Worm (Caenorhabditis elegans) whole organism, L2 larva: Measurements from ENCODE around the gene Y62E10A.3.

Source experiments
- C34F6.9 ChIP-seq: fragments of 150-350 bp; optimal IDR thresholded peaks from 2 replicates; lab custom pipeline; 2014; ENCODE audit warnings: missing biosample characterization, missing genetic modification characterization
- F13H6.1 ChIP-seq: sonication (generic microtip); optimal IDR thresholded peaks from 2 replicates; lab custom pipeline; 2016; ENCODE audit warnings: missing genetic modification characterization, missing compliant biosample characterization
- R02D3.7 ChIP-seq: fragments of 150-350 bp; optimal IDR thresholded peaks from 2 replicates; lab custom pipeline; 2014; ENCODE audit warnings: missing biosample characterization, missing genetic modification characterization
- Y55F3AM.14 ChIP-seq: fragments of 200-800 bp; sonication (Bioruptor generic); optimal IDR thresholded peaks from 2 replicates; lab custom pipeline; 2018; ENCODE audit warnings: mild to moderate bottlenecking, missing genetic modification characterization, missing compliant biosample characterization
- ZK546.5 ChIP-seq: sonication (generic microtip); optimal IDR thresholded peaks from 2 replicates; lab custom pipeline; 2017; ENCODE audit warnings: missing biosample characterization, missing genetic modification characterization
- alr-1 ChIP-seq: fragments of 150-350 bp; optimal IDR thresholded peaks from 2 replicates; lab custom pipeline; 2014; ENCODE audit warnings: missing biosample characterization, missing genetic modification characterization
- blmp-1 ChIP-seq: sonication (generic microtip); optimal IDR thresholded peaks from 2 replicates; lab custom pipeline; 2017; ENCODE audit warnings: missing genetic modification characterization, mild to moderate bottlenecking, missing compliant biosample characterization, antibody characterized with exemption, moderate library complexity; ENCODE audit not compliant: insufficient read depth
- ceh-16 ChIP-seq: fragments of 150-350 bp; optimal IDR thresholded peaks from 2 replicates; lab custom pipeline; 2014; ENCODE audit warnings: missing biosample characterization, missing genetic modification characterization
- ceh-82 ChIP-seq: fragments of 150-350 bp; optimal IDR thresholded peaks from 2 replicates; lab custom pipeline; 2014; ENCODE audit warnings: missing biosample characterization, missing genetic modification characterization
- crh-2 ChIP-seq: sonication (generic microtip); optimal IDR thresholded peaks from 2 replicates; lab custom pipeline; 2017; ENCODE audit warnings: missing biosample characterization, missing genetic modification characterization
- dmd-4 ChIP-seq: sonication (generic microtip); optimal IDR thresholded peaks from 2 replicates; lab custom pipeline; 2017; ENCODE audit warnings: missing biosample characterization, missing genetic modification characterization
- elt-1 ChIP-seq: fragments of 150-350 bp; optimal IDR thresholded peaks from 2 replicates; lab custom pipeline; 2014; ENCODE audit warnings: missing biosample characterization, missing genetic modification characterization
- elt-3 ChIP-seq: sonication (generic microtip); optimal IDR thresholded peaks from 2 replicates; lab custom pipeline; 2017; ENCODE audit warnings: missing biosample characterization, missing genetic modification characterization
- fos-1 ChIP-seq: fragments of 150-350 bp; optimal IDR thresholded peaks from 2 replicates; lab custom pipeline; 2014; ENCODE audit warnings: missing biosample characterization, missing genetic modification characterization
- gmeb-1 ChIP-seq: fragments of 150-350 bp; optimal IDR thresholded peaks from 2 replicates; lab custom pipeline; 2014; ENCODE audit warnings: missing biosample characterization, missing genetic modification characterization
- lin-11 ChIP-seq: fragments of 150-350 bp; sonication (generic microtip); optimal IDR thresholded peaks from 2 replicates; lab custom pipeline; 2014; ENCODE audit warnings: missing biosample characterization, missing genetic modification characterization, inconsistent platforms, mixed read lengths
- lin-13 ChIP-seq: fragments of 150-350 bp; optimal IDR thresholded peaks from 2 replicates; lab custom pipeline; 2014; ENCODE audit warnings: missing biosample characterization, missing genetic modification reagents, missing genetic modification characterization
- lin-39 ChIP-seq: fragments of 150-350 bp; optimal IDR thresholded peaks from 2 replicates; lab custom pipeline; 2014; ENCODE audit warnings: missing biosample characterization, missing genetic modification reagents, missing genetic modification characterization
- lsy-2 ChIP-seq, 2 experiments: fragments of 150-350 bp in 1 of 2; sonication (generic microtip) in 1 of 2; optimal IDR thresholded peaks; 2 replicates each; lab custom pipeline; 2014 to 2017; ENCODE audit warnings: missing biosample characterization in 2 of 2, missing genetic modification characterization in 2 of 2
- mab-5 ChIP-seq: fragments of 150-350 bp; optimal IDR thresholded peaks from 2 replicates; lab custom pipeline; 2014; ENCODE audit warnings: missing biosample characterization, missing genetic modification characterization
- mbf-1 ChIP-seq: sonication (generic microtip); optimal IDR thresholded peaks from 2 replicates; lab custom pipeline; 2017; ENCODE audit warnings: missing biosample characterization, missing genetic modification characterization
- mdl-1 ChIP-seq, 2 experiments: fragments of 150-350 bp in 1 of 2; sonication (generic microtip) in 1 of 2; optimal IDR thresholded peaks; 2 replicates each; lab custom pipeline; 2017; ENCODE audit warnings: missing biosample characterization in 2 of 2, missing genetic modification characterization in 2 of 2
- nhr-129 ChIP-seq: fragments of 150-350 bp; optimal IDR thresholded peaks from 2 replicates; lab custom pipeline; 2014; ENCODE audit warnings: missing biosample characterization, missing genetic modification characterization
- nhr-21 ChIP-seq: fragments of 150-350 bp; optimal IDR thresholded peaks from 2 replicates; lab custom pipeline; 2014; ENCODE audit warnings: missing biosample characterization, missing genetic modification characterization
- nhr-23 ChIP-seq: fragments of 150-350 bp; optimal IDR thresholded peaks from 2 replicates; lab custom pipeline; 2014; ENCODE audit warnings: missing biosample characterization, missing genetic modification reagents, missing genetic modification characterization
- nhr-25 ChIP-seq: fragments of 150-350 bp; sonication (generic microtip); optimal IDR thresholded peaks from 3 replicates; lab custom pipeline; 2014; ENCODE audit warnings: missing biosample characterization, missing genetic modification characterization
- nhr-77 ChIP-seq: fragments of 150-350 bp; optimal IDR thresholded peaks from 2 replicates; lab custom pipeline; 2014; ENCODE audit warnings: missing biosample characterization, missing genetic modification characterization
- peb-1 ChIP-seq: fragments of 150-350 bp; optimal IDR thresholded peaks from 2 replicates; lab custom pipeline; 2014; ENCODE audit warnings: missing biosample characterization, missing genetic modification characterization
- sem-4 ChIP-seq: fragments of 150-350 bp; optimal IDR thresholded peaks from 2 replicates; lab custom pipeline; 2014; ENCODE audit warnings: missing biosample characterization, missing genetic modification reagents, missing genetic modification characterization
- skn-1 ChIP-seq: sonication (generic microtip); optimal IDR thresholded peaks from 2 replicates; lab custom pipeline; 2017; ENCODE audit warnings: missing biosample characterization, missing genetic modification characterization
- sma-3 ChIP-seq: sonication (generic microtip); optimal IDR thresholded peaks from 2 replicates; lab custom pipeline; 2016; ENCODE audit warnings: missing genetic modification reagents, missing genetic modification characterization, missing compliant biosample characterization
- sma-9 ChIP-seq, 2 experiments: fragments of 150-350 bp in 1 of 2; sonication (generic microtip) in 1 of 2; optimal IDR thresholded peaks; 2 replicates each; lab custom pipeline; 2014 to 2016; ENCODE audit warnings: missing genetic modification characterization in 2 of 2, mild to moderate bottlenecking in 1 of 2, missing biosample characterization in 1 of 2, missing compliant biosample characterization in 1 of 2, missing genetic modification reagents in 1 of 2, moderate library complexity in 1 of 2
- unc-39 ChIP-seq: fragments of 150-350 bp; optimal IDR thresholded peaks from 2 replicates; lab custom pipeline; 2014; ENCODE audit warnings: missing biosample characterization, missing genetic modification characterization
- unc-62 ChIP-seq: fragments of 150-350 bp; optimal IDR thresholded peaks from 2 replicates; lab custom pipeline; 2014; ENCODE audit warnings: missing biosample characterization, missing genetic modification reagents, missing genetic modification characterization
- ztf-1 ChIP-seq: fragments of 200-800 bp; sonication (Bioruptor generic); conservative IDR thresholded peaks from 2 replicates; pipeline ENCODE4 v1.3.6; 2022; ENCODE audit warnings: missing genetic modification characterization, missing compliant biosample characterization
- ztf-4 ChIP-seq: fragments of 150-350 bp; optimal IDR thresholded peaks from 2 replicates; lab custom pipeline; 2014; ENCODE audit warnings: missing biosample characterization, missing genetic modification characterization

Gene Y62E10A.3

DNA sequence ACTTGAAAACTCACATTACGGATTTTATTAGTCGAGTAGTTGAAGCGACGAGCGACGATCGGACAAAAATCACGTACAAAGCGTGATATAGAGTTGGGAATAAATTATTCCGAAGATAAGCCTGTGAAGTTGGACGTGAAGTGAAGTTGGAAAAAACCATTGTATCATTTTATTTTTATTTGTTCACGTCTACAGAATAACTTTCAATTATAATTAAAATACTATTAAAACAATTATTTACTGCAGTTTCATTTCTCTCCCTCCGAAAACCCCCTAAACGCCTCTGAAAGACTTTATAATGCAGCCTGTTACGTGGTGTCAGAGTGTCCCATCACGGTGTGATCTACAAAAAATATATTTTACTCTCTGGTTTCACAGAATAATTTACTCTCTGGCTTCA is at the start of gene Y62E10A.3:
TSS of gene Y62E10A.3 (minus strand) at position 101 of the 400 bp plus-strand sequence.
- no peak for TF ChIP-seq ceh-16 (tag; lab: Kevin White, UChicago)

DNA sequence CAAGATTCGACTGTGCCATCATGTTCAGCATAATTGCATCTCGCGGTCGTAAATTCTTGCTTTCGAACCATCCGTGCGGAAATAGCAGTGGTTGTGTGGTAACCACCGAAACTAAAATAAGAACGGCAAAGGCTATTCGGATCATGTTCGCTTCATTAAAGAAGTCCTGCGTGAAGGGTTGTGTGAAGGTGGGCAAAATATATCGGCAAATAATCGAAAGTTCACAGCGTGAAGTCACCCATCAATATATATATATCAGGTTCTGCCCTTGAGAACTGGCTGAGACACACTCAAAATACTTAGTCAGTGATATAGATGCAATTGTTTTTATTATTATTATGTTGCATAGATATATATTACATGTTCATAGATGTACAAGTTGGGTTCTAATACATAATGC is 48.0 kb upstream of the Y62E10A.3 start, which contains the start of gene Y62E10A.19:
TSS of gene Y62E10A.19 (minus strand) at position 289 of the 400 bp plus-strand sequence.
- TF ChIP-seq ceh-82 (tag; lab: Kevin White, UChicago): no peak
- TF ChIP-seq blmp-1 (tag; lab: Kevin White, UChicago): peak; percentile 32

DNA sequence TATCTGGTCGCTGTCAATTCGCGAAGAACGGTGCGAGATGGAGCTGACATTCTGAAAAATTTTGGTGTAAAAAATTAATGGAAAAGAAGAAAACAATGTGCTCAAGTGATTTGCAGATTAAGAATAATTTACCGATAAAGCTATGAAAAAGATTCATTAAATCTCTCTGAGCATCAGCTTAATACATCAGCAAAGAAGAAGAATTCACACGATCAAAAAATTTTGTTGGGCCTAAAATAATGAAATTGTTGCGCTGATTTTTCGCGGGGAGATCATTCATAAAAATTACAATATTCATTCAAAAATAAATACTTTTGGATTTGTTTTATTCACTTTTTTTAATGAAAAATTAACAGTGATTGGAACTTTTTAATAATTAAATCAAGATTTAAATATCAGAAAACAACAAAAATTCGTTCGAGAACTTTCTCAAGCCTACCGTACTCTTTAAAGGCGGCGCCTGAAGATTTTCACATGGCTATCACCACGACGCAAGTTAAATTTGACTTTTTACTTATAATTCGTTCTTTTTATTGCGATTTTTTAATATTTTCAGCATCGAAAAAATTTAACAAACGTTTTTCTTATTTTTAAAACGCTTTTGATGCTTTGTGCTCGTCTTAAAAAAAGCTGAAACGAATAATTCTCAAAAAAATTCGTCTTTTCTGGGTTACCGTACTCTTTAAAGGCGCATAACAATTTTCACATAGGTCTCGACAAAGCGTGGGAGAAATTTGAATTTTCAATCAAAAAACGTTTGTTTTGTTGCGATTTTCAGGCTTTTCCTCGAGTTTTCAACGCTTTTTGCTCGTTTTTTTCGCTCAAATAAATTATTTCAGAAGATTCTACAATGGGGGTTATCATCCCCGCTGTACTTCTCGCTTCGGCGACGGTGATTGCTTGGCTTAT is 40.7 kb upstream of the Y62E10A.3 start, which contains the start of the genes memi-2 and cyp-31A5:
TSS of gene memi-2 (minus strand) at position 51 of the 909 bp plus-strand sequence.
TSS of gene cyp-31A5 (plus strand) at position 834 of the 909 bp plus-strand sequence.
- TF ChIP-seq ZK546.5 (tag; lab: Kevin White, UChicago) (no peak), mdl-1 (tag; optimal IDR thresholded peaks at IDR 0.05; lab: Kevin White, UChicago) (no peak)

DNA sequence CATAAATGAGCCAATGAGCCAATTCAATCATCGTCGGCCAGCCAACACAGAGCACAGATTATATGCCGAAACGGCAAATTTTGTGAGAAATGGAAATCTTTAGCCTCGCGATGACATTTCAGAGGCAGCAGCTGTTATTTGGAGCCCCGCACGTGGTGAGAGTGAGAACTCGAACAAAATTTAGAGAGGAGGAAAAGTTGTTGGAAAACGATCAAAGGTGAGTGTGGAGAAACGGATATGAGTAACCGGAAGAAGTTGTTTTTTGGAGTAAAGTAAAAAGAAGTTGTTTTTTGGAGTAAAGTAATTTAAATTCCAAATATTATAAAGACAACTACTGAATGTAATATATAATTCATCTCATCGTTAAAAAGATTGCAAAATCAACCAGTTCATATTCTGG is 38.7 kb upstream of the Y62E10A.3 start, which contains the start of gene Y62E10A.13:
TSS of gene Y62E10A.13 (minus strand) at position 326 of the 400 bp plus-strand sequence.
- TF ChIP-seq ztf-1 (GFP tag; lab: Robert Waterston, UW): no peak
- peak; percentile 40 for TF ChIP-seq nhr-129 (tag; lab: Kevin White, UChicago)
- TF ChIP-seq, all 48 proteins: peak for 1

DNA sequence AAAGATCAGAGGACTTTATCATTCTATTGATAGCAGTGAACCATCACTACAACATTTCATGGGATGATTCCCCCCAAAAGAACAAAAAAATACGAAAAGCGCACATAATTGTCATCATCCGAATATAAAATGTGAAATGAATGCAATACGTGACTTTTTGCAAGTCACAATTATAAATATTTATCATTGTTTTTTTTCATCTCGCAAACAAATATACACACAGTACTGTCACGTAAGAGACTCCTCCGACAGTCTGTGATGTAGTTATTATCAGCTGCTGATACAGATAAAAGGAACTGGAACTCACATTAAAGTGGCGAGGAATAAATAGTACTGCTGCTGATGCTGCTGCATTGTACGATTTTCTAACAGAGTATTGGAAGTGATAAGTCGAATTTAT is 36.3 kb upstream of the Y62E10A.3 start:
- TF ChIP-seq nhr-77 (tag; lab: Kevin White, UChicago) (no peak), gmeb-1 (tag; lab: Kevin White, UChicago) (no peak), sma-3 (GFP tag; lab: Kevin White, UChicago) (peak; percentile 20), F13H6.1 (tag; lab: Kevin White, UChicago) (peak; percentile 17), fos-1 (tag; lab: Kevin White, UChicago) (peak; percentile 35), alr-1 (tag; lab: Kevin White, UChicago) (no peak), ztf-4 (tag; lab: Kevin White, UChicago) (no peak), ztf-1 (GFP tag; lab: Robert Waterston, UW) (no peak), skn-1 (peak; percentile 54), nhr-21 (tag; lab: Kevin White, UChicago) (peak; percentile 2), dmd-4 (no peak), lsy-2 (tag; optimal IDR thresholded peaks at IDR 0.05; lab: Kevin White, UChicago) (peak in 1 of 2 experiments; percentile 18), ceh-16 (tag; lab: Kevin White, UChicago) (no peak), unc-62 (GFP tag; lab: Kevin White, UChicago) (no peak), sma-9 (GFP tag; optimal IDR thresholded peaks at IDR 0.05; lab: Kevin White, UChicago) (peak; percentile 63), sma-9 (tag; optimal IDR thresholded peaks at IDR 0.05; lab: Kevin White, UChicago) (no peak), crh-2 (peak; percentile 66), nhr-129 (tag; lab: Kevin White, UChicago) (peak; percentile 73)

DNA sequence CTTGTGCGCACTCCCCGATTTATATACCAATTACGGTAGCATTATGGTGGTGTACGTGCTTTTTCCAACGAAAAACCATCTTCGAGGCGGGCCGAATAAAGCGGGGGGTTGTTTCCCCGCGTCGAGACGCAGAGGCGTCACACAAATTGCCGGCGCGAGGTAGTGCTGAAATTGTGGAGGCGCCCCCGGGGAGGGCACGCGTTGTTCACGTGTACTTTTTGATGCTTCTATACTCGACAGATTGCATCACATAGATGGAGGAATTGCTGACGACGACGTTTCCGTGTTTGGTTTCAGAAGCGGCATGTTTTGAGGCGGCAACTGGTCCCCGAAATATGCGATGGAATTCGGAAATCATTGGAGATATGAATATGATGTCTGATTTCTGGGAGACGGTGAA is 35.2 kb upstream of the Y62E10A.3 start:
- peak; percentile 9 for TF ChIP-seq ceh-16 (tag; lab: Kevin White, UChicago)
- no peak for TF ChIP-seq ztf-1 (GFP tag; lab: Robert Waterston, UW)
- no peak for TF ChIP-seq unc-39 (tag; lab: Kevin White, UChicago)
- TF ChIP-seq skn-1: no peak
- TF ChIP-seq sma-9 (GFP tag; optimal IDR thresholded peaks at IDR 0.05; lab: Kevin White, UChicago): peak; percentile 99
- TF ChIP-seq sma-9 (tag; optimal IDR thresholded peaks at IDR 0.05; lab: Kevin White, UChicago): peak; percentile 33
- peak; percentile 91 for TF ChIP-seq nhr-25 (tag; lab: Kevin White, UChicago)
- TF ChIP-seq R02D3.7 (tag; lab: Kevin White, UChicago): no peak
- peak; percentile 87 for TF ChIP-seq C34F6.9
- peak in 1 of 2 experiments; percentile 85 for TF ChIP-seq lsy-2 (tag; optimal IDR thresholded peaks at IDR 0.05; lab: Kevin White, UChicago)
- no peak for TF ChIP-seq ZK546.5 (tag; lab: Kevin White, UChicago)
- TF ChIP-seq peb-1: no peak
- no peak for TF ChIP-seq lin-39
- TF ChIP-seq nhr-21 (tag; lab: Kevin White, UChicago): peak; percentile 93
- peak; percentile 85 for TF ChIP-seq Y55F3AM.14 (GFP tag; lab: Kevin White, UChicago)
- no peak for TF ChIP-seq ztf-4 (tag; lab: Kevin White, UChicago)
- no peak for TF ChIP-seq mab-5 (tag; lab: Kevin White, UChicago)
- peak; percentile 91 for TF ChIP-seq F13H6.1 (tag; lab: Kevin White, UChicago)
- peak; percentile 60 for TF ChIP-seq blmp-1 (tag; lab: Kevin White, UChicago)
- TF ChIP-seq nhr-23 (tag; lab: Kevin White, UChicago): no peak
- peak; percentile 81 for TF ChIP-seq fos-1 (tag; lab: Kevin White, UChicago)
- TF ChIP-seq mdl-1 (tag; optimal IDR thresholded peaks at IDR 0.05; lab: Kevin White, UChicago): peak; percentile 73 to 91
- no peak for TF ChIP-seq unc-62 (GFP tag; lab: Kevin White, UChicago)
- TF ChIP-seq mbf-1 (tag; lab: Kevin White, UChicago): no peak
- peak; percentile 97 for TF ChIP-seq sma-3 (GFP tag; lab: Kevin White, UChicago)
- no peak for TF ChIP-seq elt-3 (tag; lab: Kevin White, UChicago)
- TF ChIP-seq lin-13 (GFP tag; lab: Kevin White, UChicago): peak; percentile 76
- TF ChIP-seq ceh-82 (tag; lab: Kevin White, UChicago): no peak
- TF ChIP-seq elt-1: no peak
- peak; percentile 70 for TF ChIP-seq lin-11 (tag; lab: Kevin White, UChicago)
- peak; percentile 100 for TF ChIP-seq nhr-129 (tag; lab: Kevin White, UChicago)
- peak; percentile 83 for TF ChIP-seq sem-4
